Worm (Caenorhabditis elegans): Measurements from ENCODE around the gene C18G1.1.

Gene C18G1.1

ce11 chrV:4733952-4734351 is 43.8 kb upstream of the C18G1.1 start:
- TF ChIP-seq hsf-1 (GFP tag; IDR thresholded peaks at IDR 0.05) = no peak
- peak; percentile 58; the same call in 1 of the 2 replicates for TF ChIP-seq zfh-2 (GFP tag; conservative IDR thresholded peaks at IDR 0.05)
- TF ChIP-seq dox-1 (GFP tag; IDR thresholded peaks at IDR 0.05) = no peak
- TF ChIP-seq nfyb-1 (GFP tag; IDR thresholded peaks at IDR 0.05) = 0 out of 2 replicates have a peak, but pooled peaks have one; percentile 58
- TF ChIP-seq mxl-1 (tag; optimal IDR thresholded peaks at IDR 0.05) = no peak
- TF ChIP-seq F49E8.2 (tag; optimal IDR thresholded peaks at IDR 0.05; ENCODE audit: insufficient read depth) = no peak
- no peak for TF ChIP-seq Y53G8AR.9 (GFP tag; conservative IDR thresholded peaks at IDR 0.05)
- no peak for TF ChIP-seq lir-1 (GFP tag; conservative IDR thresholded peaks at IDR 0.05)

ce11 chrV:4734608-4735007 is 43.2 kb upstream of the C18G1.1 start:
- 0 out of 2 replicates have a peak, but pooled peaks have one; percentile 19 for TF ChIP-seq B0336.3 (GFP tag; IDR thresholded peaks at IDR 0.05)
- TF ChIP-seq Y79H2A.3 (GFP tag; conservative IDR thresholded peaks at IDR 0.05) = peak; percentile 85
- TF ChIP-seq lin-54 (GFP tag; optimal IDR thresholded peaks at IDR 0.05) = peak; percentile 17
- TF ChIP-seq chd-7 (tag; optimal IDR thresholded peaks at IDR 0.05) = peak; percentile 0
- TF ChIP-seq nfya-1 (tag; optimal IDR thresholded peaks at IDR 0.05; ENCODE audit: borderline replicate concordance, insufficient read depth) = no peak
- peak; percentile 52 for TF ChIP-seq madf-6 (GFP tag; IDR thresholded peaks at IDR 0.05)
- TF ChIP-seq ztf-25 (GFP tag; IDR thresholded peaks at IDR 0.05) = 0 out of 2 replicates have a peak, but pooled peaks have one; percentile 50
- TF ChIP-seq Y95B8A.8 (GFP tag; IDR thresholded peaks at IDR 0.05) = no peak
- TF ChIP-seq mcd-1 (GFP tag; IDR thresholded peaks at IDR 0.05) = no peak

- TF ChIP-seq attf-3 (GFP tag; conservative IDR thresholded peaks at IDR 0.05) (no peak), nhr-80 (tag; optimal IDR thresholded peaks at IDR 0.05) (peak; percentile 74)
Measured at ce11 chrV:4737727-4738126, 40.0 kb upstream of the C18G1.1 start, which contains the start of gene F39G3.2. Gene F39G3.2, plus strand, starts transcription at chrV:4737831.

- TF ChIP-seq hmg-1.2 (GFP tag; IDR thresholded peaks at IDR 0.05) = peak; percentile 51; the same call in 1 of the 2 replicates
- no peak for TF ChIP-seq C06A6.2 (GFP tag; conservative IDR thresholded peaks at IDR 0.05)
- TF ChIP-seq efl-1 (GFP tag; optimal IDR thresholded peaks at IDR 0.05) = no peak
- TF ChIP-seq madf-10 (tag; optimal IDR thresholded peaks at IDR 0.05) = no peak
- TF ChIP-seq lir-1 (GFP tag; conservative IDR thresholded peaks at IDR 0.05) = no peak
- TF ChIP-seq nhr-80 (tag; optimal IDR thresholded peaks at IDR 0.05) = peak; percentile 16
- no peak for TF ChIP-seq rec-8 (tag; optimal IDR thresholded peaks at IDR 0.05)
Measured at ce11 chrV:4742190-4742589, 35.6 kb upstream of the C18G1.1 start, which contains the start of gene ugt-61. Gene ugt-61, plus strand, starts transcription at chrV:4742422.

- TF ChIP-seq F33H1.4 (GFP tag; IDR thresholded peaks at IDR 0.05) (no peak), C06A6.2 (GFP tag; conservative IDR thresholded peaks at IDR 0.05) (no peak)
Measured at ce11 chrV:4745269-4745668, 32.5 kb upstream of the C18G1.1 start, which contains the start of gene C18G1.7. Gene C18G1.7, plus strand, starts transcription at chrV:4745569.

ce11 chrV:4750294-4750693 is 27.5 kb upstream of the C18G1.1 start, which contains the start of gene C18G1.6:
Gene C18G1.6, plus strand, starts transcription at chrV:4750594.
- TF ChIP-seq F23B12.7 (tag; optimal IDR thresholded peaks at IDR 0.05; ENCODE audit: insufficient read depth) (no peak), madf-8 (GFP tag; conservative IDR thresholded peaks at IDR 0.05) (no peak), pbrm-1 (GFP tag; IDR thresholded peaks at IDR 0.05) (no peak), F10E7.11 (tag; optimal IDR thresholded peaks at IDR 0.05) (no peak), F37B4.10 (GFP tag; IDR thresholded peaks at IDR 0.05) (no peak), sdz-38 (tag; optimal IDR thresholded peaks at IDR 0.05) (no peak), rec-8 (tag; optimal IDR thresholded peaks at IDR 0.05) (no peak), ztf-28 (GFP tag; IDR thresholded peaks at IDR 0.05) (no peak), B0035.1 (tag; optimal IDR thresholded peaks at IDR 0.05) (no peak), dpl-1 (GFP tag; optimal IDR thresholded peaks at IDR 0.05) (no peak), F55B11.4 (tag; optimal IDR thresholded peaks at IDR 0.05; ENCODE audit: borderline replicate concordance, insufficient read depth) (no peak), ztf-22 (GFP tag; optimal IDR thresholded peaks at IDR 0.05) (no peak), ets-4 (GFP tag; optimal IDR thresholded peaks at IDR 0.05) (no peak), zim-3 (tag; optimal IDR thresholded peaks at IDR 0.05) (no peak), nfya-1 (tag; optimal IDR thresholded peaks at IDR 0.05; ENCODE audit: borderline replicate concordance, insufficient read depth) (no peak)
